Fruit fly (Drosophila melanogaster) whole organism, embryonic: ENCODE measurements around the gene dgrn.
A peak's percentile ranks its signal among the peaks of the same experiment; 100 is the strongest.

ENCODE experiments used
- CG11398 ChIP-seq: fragments of 200-800 bp; sonication (Bioruptor generic); optimal IDR thresholded peaks from 2 replicates; lab custom pipeline; 2016; ENCODE audit warnings: missing biosample characterization, missing genetic modification characterization
- CG15479 ChIP-seq: fragments of 200-800 bp; sonication (Bioruptor generic); optimal IDR thresholded peaks from 3 replicates; lab custom pipeline; 2019; ENCODE audit warnings: missing biosample characterization, mild to moderate bottlenecking, missing genetic modification characterization, moderate library complexity
- CG2199 ChIP-seq: fragments of 200-800 bp; sonication (Bioruptor generic); IDR thresholded peaks from 3 replicates; pipeline ENCODE4 v1.3.6; 2022; ENCODE audit warnings: missing biosample characterization, missing genetic modification characterization
- CG31441 ChIP-seq: fragments of 200-800 bp; sonication (Bioruptor generic); IDR thresholded peaks from 2 replicates; pipeline ENCODE4 v1.3.6; 2022; ENCODE audit warnings: missing biosample characterization, missing genetic modification characterization
- CG3407 ChIP-seq: fragments of 200-800 bp; sonication (Bioruptor generic); optimal IDR thresholded peaks from 2 replicates; lab custom pipeline; 2018; ENCODE audit warnings: missing biosample characterization, mild to moderate bottlenecking, missing genetic modification characterization
- CTCF ChIP-seq: fragments of 200-800 bp; sonication (Bioruptor generic); optimal IDR thresholded peaks from 2 replicates; lab custom pipeline; 2017; ENCODE audit warnings: missing biosample characterization, mild to moderate bottlenecking, missing genetic modification characterization, moderate library complexity
- Chrac-16 ChIP-seq: fragments of 200-800 bp; sonication (Bioruptor generic); optimal IDR thresholded peaks from 3 replicates; lab custom pipeline; 2016; ENCODE audit warnings: missing biosample characterization, missing genetic modification characterization
- Elba2 ChIP-seq: fragments of 200-800 bp; sonication (Bioruptor generic); optimal IDR thresholded peaks from 3 replicates; lab custom pipeline; 2016; ENCODE audit warnings: missing biosample characterization, missing genetic modification characterization
- al ChIP-seq: fragments of 200-800 bp; sonication (Bioruptor generic); IDR thresholded peaks from 2 replicates; pipeline ENCODE4 v1.3.6; 2022; ENCODE audit warnings: missing biosample characterization, missing genetic modification characterization
- fd102C ChIP-seq: fragments of 200-800 bp; sonication (Bioruptor generic); optimal IDR thresholded peaks from 2 replicates; lab custom pipeline; 2018; ENCODE audit warnings: missing biosample characterization, mild to moderate bottlenecking, missing genetic modification characterization, moderate library complexity
- jumu ChIP-seq: fragments of 200-800 bp; sonication (Bioruptor generic); optimal IDR thresholded peaks from 3 replicates; lab custom pipeline; 2016; ENCODE audit warnings: missing biosample characterization, missing genetic modification characterization
- sens-2 ChIP-seq: fragments of 200-800 bp; sonication (Bioruptor generic); IDR thresholded peaks from 2 replicates; pipeline ENCODE4 v1.3.6; 2022; ENCODE audit warnings: missing biosample characterization, missing genetic modification characterization
- shn ChIP-seq: fragments of 200-800 bp; sonication (Bioruptor generic); optimal IDR thresholded peaks from 3 replicates; lab custom pipeline; 2016; ENCODE audit warnings: missing biosample characterization, missing genetic modification characterization

- TF ChIP-seq fd102C (GFP tag; lab: Kevin White, UChicago) (no peak), al (GFP tag; lab: Robert Waterston, UW) (0 out of 2 replicates have a peak, but pooled peaks have one; percentile 28), CG31441 (GFP tag; lab: Robert Waterston, UW) (no peak), CG15479 (GFP tag; lab: Kevin White, UChicago) (no peak), CG11398 (GFP tag; lab: Kevin White, UChicago) (no peak), CG2199 (GFP tag; lab: Robert Waterston, UW) (no peak), CG3407 (no peak), shn (GFP tag; lab: Kevin White, UChicago) (no peak), Elba2 (GFP tag; lab: Kevin White, UChicago) (no peak), jumu (GFP tag; lab: Kevin White, UChicago) (no peak), CTCF (no peak), Chrac-16 (GFP tag; lab: Kevin White, UChicago) (no peak), sens-2 (GFP tag; lab: Robert Waterston, UW) (no peak)
These were observed 9.6 kb downstream of the dgrn start for dm6 chr3R:5833948-5834504.
